Fruit fly (Drosophila melanogaster) whole organism, wandering third instar larva: ENCODE results near the gene Ms.

Source experiments
- Abd-B ChIP-seq: fragments of >200 bp; optimal IDR thresholded peaks from 2 replicates; lab custom pipeline; 2017; ENCODE audit warnings: missing biosample characterization, missing genetic modification characterization
- CG9705 ChIP-seq: fragments of 200-800 bp; sonication (Bioruptor generic); optimal IDR thresholded peaks from 2 replicates; lab custom pipeline; 2018; ENCODE audit warnings: missing biosample characterization, mild to moderate bottlenecking, missing genetic modification characterization
- Dfd ChIP-seq: fragments of >200 bp; optimal IDR thresholded peaks from 2 replicates; lab custom pipeline; 2017; ENCODE audit warnings: missing biosample characterization, missing genetic modification characterization
- Myc ChIP-seq: fragments of >200 bp; optimal IDR thresholded peaks from 2 replicates; lab custom pipeline; 2017
- N ChIP-seq: fragments of >200 bp; optimal IDR thresholded peaks from 2 replicates; lab custom pipeline; 2018; ENCODE audit warnings: missing biosample characterization, missing external identifiers, missing genetic modification characterization
- Vsx2 ChIP-seq: fragments of 200-300, 225-300 bp; sonication (Bioruptor generic); optimal IDR thresholded peaks from 2 replicates; lab custom pipeline; 2018; ENCODE audit warnings: missing biosample characterization, missing genetic modification characterization; ENCODE audit not compliant: partially characterized antibody
- fru ChIP-seq: fragments of 200-800 bp; sonication (Bioruptor generic); optimal IDR thresholded peaks from 3 replicates; lab custom pipeline; 2016; ENCODE audit warnings: missing biosample characterization, mild to moderate bottlenecking, missing genetic modification characterization
- lola ChIP-seq: fragments of >200 bp; optimal IDR thresholded peaks from 2 replicates; lab custom pipeline; 2017; ENCODE audit warnings: missing biosample characterization, missing genetic modification characterization

- no peak for TF ChIP-seq Myc (lab: Kevin White, UChicago)
- no peak for TF ChIP-seq fru
- no peak for TF ChIP-seq lola
- no peak for TF ChIP-seq N (GFP tag; lab: Kevin White, UChicago)
- TF ChIP-seq Abd-B (GFP tag; lab: Kevin White, UChicago), result no peak
- TF ChIP-seq Vsx2 (GFP tag; lab: Kevin White, UChicago), result no peak
- no peak for TF ChIP-seq Dfd (GFP tag; lab: Kevin White, UChicago)
- TF ChIP-seq CG9705, result no peak
Observed at dm6 chr3R:24375561-24375960, 34.2 kb downstream of the Ms start, which contains the start of gene CG17781.
